Fruit fly (Drosophila melanogaster): ENCODE data around the gene Noc1.

The Noc1 gene

dm6 chr3L:11064689-11065088 is 9.9 kb upstream of the Noc1 start, which contains the start of the genes CG32075, CG45101 and SuUR (continued):
- TF ChIP-seq salm (tag; optimal IDR thresholded peaks at IDR 0.05) (peak; percentile 24), vfl (GFP tag; optimal IDR thresholded peaks at IDR 0.05) (peak; percentile 86), CG12071 (GFP tag; optimal IDR thresholded peaks at IDR 0.05) (peak; percentile 15), ro (GFP tag; IDR thresholded peaks at IDR 0.05) (peak; percentile 76), so (GFP tag; IDR thresholded peaks at IDR 0.05) (peak; percentile 78; the same call in 2 of the 3 replicates), CG18619 (GFP tag; optimal IDR thresholded peaks at IDR 0.05) (peak; percentile 78), Dp (GFP tag; optimal IDR thresholded peaks at IDR 0.05) (peak; percentile 63), kni (GFP tag; optimal IDR thresholded peaks at IDR 0.05) (no peak), org-1 (GFP tag; optimal IDR thresholded peaks at IDR 0.05) (peak; percentile 69), scrt (GFP tag; optimal IDR thresholded peaks at IDR 0.05) (peak; percentile 60), CG1233 (GFP tag; optimal IDR thresholded peaks at IDR 0.05) (peak; percentile 68), D (optimal IDR thresholded peaks at IDR 0.05) (no peak), D (GFP tag; optimal IDR thresholded peaks at IDR 0.05) (peak; percentile 26), CG9876 (GFP tag; optimal IDR thresholded peaks at IDR 0.05) (peak; percentile 85), Camta (GFP tag; optimal IDR thresholded peaks at IDR 0.05) (peak; percentile 89), CG18764 (GFP tag; optimal IDR thresholded peaks at IDR 0.05) (peak; percentile 83), CG5245 (GFP tag; optimal IDR thresholded peaks at IDR 0.05) (peak; percentile 65), Hsf (GFP tag; optimal IDR thresholded peaks at IDR 0.05) (peak; percentile 94), zf30C (GFP tag; optimal IDR thresholded peaks at IDR 0.05) (no peak), CG3726 (GFP tag; IDR thresholded peaks at IDR 0.05) (peak; percentile 80; the same call in 2 of the 3 replicates), maf-S (GFP tag; optimal IDR thresholded peaks at IDR 0.05) (peak; percentile 75), sqz (GFP tag; optimal IDR thresholded peaks at IDR 0.05) (peak; percentile 18), mam (GFP tag; optimal IDR thresholded peaks at IDR 0.05) (peak; percentile 92), HLH3B (GFP tag; IDR thresholded peaks at IDR 0.05) (peak; percentile 78), tin (GFP tag; optimal IDR thresholded peaks at IDR 0.05) (peak; percentile 90), NC2α (GFP tag; optimal IDR thresholded peaks at IDR 0.05) (peak; percentile 70), Six4 (GFP tag; optimal IDR thresholded peaks at IDR 0.05) (peak; percentile 83), Antp (GFP tag; optimal IDR thresholded peaks at IDR 0.05) (peak; percentile 84), Kr (GFP tag; optimal IDR thresholded peaks at IDR 0.05) (no peak), CG8290 (GFP tag; optimal IDR thresholded peaks at IDR 0.05) (peak; percentile 79), CG8290 (tag; optimal IDR thresholded peaks at IDR 0.05) (peak; percentile 6 to 43), CG8924 (tag; optimal IDR thresholded peaks at IDR 0.05) (peak; percentile 86), Hr39 (optimal IDR thresholded peaks at IDR 0.05) (no peak), CG15269 (tag; optimal IDR thresholded peaks at IDR 0.05) (peak; percentile 80), CG6854 (GFP tag; optimal IDR thresholded peaks at IDR 0.05) (peak; percentile 45), PHDP (tag; optimal IDR thresholded peaks at IDR 0.05) (peak; percentile 87), cwo (GFP tag; optimal IDR thresholded peaks at IDR 0.05) (peak; percentile 64), CG32532 (GFP tag; IDR thresholded peaks at IDR 0.05) (peak; percentile 89), ssp (GFP tag; IDR thresholded peaks at IDR 0.05) (peak; percentile 83), en (GFP tag; optimal IDR thresholded peaks at IDR 0.05) (peak; percentile 18), CG11560 (tag; IDR thresholded peaks at IDR 0.05) (peak; percentile 61; the same call in 1 of the 3 replicates), Fer3 (tag; optimal IDR thresholded peaks at IDR 0.05) (peak; percentile 74), CG17802 (tag; optimal IDR thresholded peaks at IDR 0.05) (peak; percentile 66), CG17829 (tag; optimal IDR thresholded peaks at IDR 0.05) (peak; percentile 88), rib (GFP tag; IDR thresholded peaks at IDR 0.05) (peak; percentile 74), CG6654 (GFP tag; optimal IDR thresholded peaks at IDR 0.05) (no peak), wor (GFP tag; IDR thresholded peaks at IDR 0.05) (peak; percentile 74), CG14441 (GFP tag; IDR thresholded peaks at IDR 0.05) (peak; percentile 92), Atf-2 (GFP tag; optimal IDR thresholded peaks at IDR 0.05) (peak; percentile 82), CG13287 (GFP tag; IDR thresholded peaks at IDR 0.05; ENCODE audit: partially characterized antibody) (peak; percentile 49), CG1832 (GFP tag; optimal IDR thresholded peaks at IDR 0.05) (no peak), cg (GFP tag; optimal IDR thresholded peaks at IDR 0.05) (no peak)
